Fruit fly (Drosophila melanogaster) whole organism, embryonic: ENCODE data around the gene CG1628.

Experiments
- Adf1 ChIP-seq: fragments of 200-800 bp; sonication (Bioruptor generic); IDR thresholded peaks from 2 replicates; pipeline ENCODE4 v1.3.6; 2022; ENCODE audit warnings: missing biosample characterization, missing genetic modification characterization
- B-H1 ChIP-seq: fragments of 200-800 bp; sonication (Bioruptor generic); IDR thresholded peaks from 3 replicates; pipeline ENCODE4 v1.3.6; 2022; ENCODE audit warnings: missing biosample characterization, missing genetic modification characterization
- CG10979 ChIP-seq: fragments of 200-800 bp; sonication (Bioruptor generic); optimal IDR thresholded peaks from 2 replicates; lab custom pipeline; 2018; ENCODE audit warnings: missing biosample characterization, mild to moderate bottlenecking, missing genetic modification characterization, moderate library complexity
- CG16815 ChIP-seq: fragments of 200-800 bp; sonication (Bioruptor generic); optimal IDR thresholded peaks from 3 replicates; lab custom pipeline; 2017; ENCODE audit warnings: missing biosample characterization, mild to moderate bottlenecking, missing genetic modification characterization
- CG2678 ChIP-seq: fragments of 200-800 bp; sonication (Bioruptor generic); optimal IDR thresholded peaks from 3 replicates; lab custom pipeline; 2019; ENCODE audit warnings: missing biosample characterization, mild to moderate bottlenecking, missing genetic modification characterization, moderate library complexity
- CG32767 ChIP-seq: fragments of 200-800 bp; sonication (Bioruptor generic); IDR thresholded peaks from 2 replicates; pipeline ENCODE4 v1.3.6; 2022; ENCODE audit warnings: missing biosample characterization, missing genetic modification characterization
- CG3838 ChIP-seq: fragments of 200-800 bp; sonication (Bioruptor generic); optimal IDR thresholded peaks from 3 replicates; lab custom pipeline; 2016; ENCODE audit warnings: missing biosample characterization, missing genetic modification characterization
- CG4328 ChIP-seq: fragments of 200-800 bp; sonication (Bioruptor generic); optimal IDR thresholded peaks from 3 replicates; lab custom pipeline; 2017; ENCODE audit warnings: missing biosample characterization, missing genetic modification reagents, missing genetic modification characterization
- CG4404 ChIP-seq: fragments of 200-800 bp; sonication (Bioruptor generic); IDR thresholded peaks from 2 replicates; pipeline ENCODE4 v1.3.6; 2022; ENCODE audit warnings: missing biosample characterization, missing genetic modification characterization
- CG4707 ChIP-seq: fragments of 200-800 bp; sonication (Bioruptor generic); optimal IDR thresholded peaks from 2 replicates; lab custom pipeline; 2018; ENCODE audit warnings: missing biosample characterization, mild to moderate bottlenecking, missing genetic modification characterization, moderate library complexity
- CG6272 ChIP-seq: fragments of 200-800 bp; sonication (Bioruptor generic); IDR thresholded peaks from 2 replicates; pipeline ENCODE4 v1.3.6; 2022; ENCODE audit warnings: missing biosample characterization, missing genetic modification characterization
- CG8290 ChIP-seq, 3 experiments: fragments of 200-800 bp; sonication (Bioruptor generic); optimal IDR thresholded peaks; 2 replicates each; lab custom pipeline; 2016 to 2019; ENCODE audit warnings: missing biosample characterization in 3 of 3, missing genetic modification characterization in 3 of 3, mild to moderate bottlenecking in 2 of 3, moderate library complexity in 1 of 3
- CG8924 ChIP-seq: fragments of 200-800 bp; optimal IDR thresholded peaks from 3 replicates; lab custom pipeline; 2019; ENCODE audit warnings: missing biosample characterization, mild to moderate bottlenecking, missing genetic modification characterization, moderate library complexity
- D19A ChIP-seq: fragments of 200-800 bp; optimal IDR thresholded peaks from 3 replicates; lab custom pipeline; 2019; ENCODE audit warnings: missing biosample characterization, mild to moderate bottlenecking, missing genetic modification characterization, moderate library complexity
- Dek ChIP-seq: fragments of 200-800 bp; sonication (Bioruptor generic); optimal IDR thresholded peaks from 3 replicates; lab custom pipeline; 2019; ENCODE audit warnings: missing biosample characterization, mild to moderate bottlenecking, missing genetic modification characterization, moderate library complexity
- HLH54F ChIP-seq: fragments of 200-800 bp; sonication (Bioruptor generic); optimal IDR thresholded peaks from 3 replicates; lab custom pipeline; 2016; ENCODE audit warnings: missing biosample characterization, missing genetic modification characterization
- Hand ChIP-seq: fragments of 200-800 bp; sonication (Bioruptor generic); optimal IDR thresholded peaks from 2 replicates; lab custom pipeline; 2017; ENCODE audit warnings: mild to moderate bottlenecking, missing biosample characterization, missing genetic modification reagents, missing genetic modification characterization
- Hr78 ChIP-seq, 2 experiments: fragments of 200-800 bp in 1 of 2; fragments of >200 bp in 1 of 2; sonication (Bioruptor generic) in 1 of 2; optimal IDR thresholded peaks; 2 replicates each; lab custom pipeline; 2017 to 2019; ENCODE audit warnings: missing biosample characterization in 2 of 2, missing genetic modification characterization in 2 of 2, mild to moderate bottlenecking in 1 of 2, moderate library complexity in 1 of 2
- Lim3 ChIP-seq: fragments of 200-800 bp; sonication (Bioruptor generic); IDR thresholded peaks from 2 replicates; pipeline ENCODE4 v1.3.6; 2022; ENCODE audit warnings: missing biosample characterization, missing genetic modification characterization
- Mrtf ChIP-seq: fragments of 200-800 bp; sonication (Bioruptor generic); IDR thresholded peaks from 3 replicates; pipeline ENCODE4 v1.3.6; 2022; ENCODE audit warnings: missing biosample characterization, missing genetic modification characterization
- Stat92E ChIP-seq, 3 experiments: fragments of >200 bp in 2 of 3; fragments of 200-800 bp in 1 of 3; sonication (Bioruptor generic) in 1 of 3; optimal IDR thresholded peaks; 2 replicates each; lab custom pipeline; 2017 to 2019; ENCODE audit warnings: missing biosample characterization in 3 of 3, missing genetic modification characterization in 3 of 3, mild to moderate bottlenecking in 1 of 3, moderate library complexity in 1 of 3
- al ChIP-seq: fragments of 200-800 bp; sonication (Bioruptor generic); IDR thresholded peaks from 2 replicates; pipeline ENCODE4 v1.3.6; 2022; ENCODE audit warnings: missing biosample characterization, missing genetic modification characterization
- bbx ChIP-seq: fragments of 200-800 bp; sonication (Bioruptor generic); IDR thresholded peaks from 2 replicates; pipeline ENCODE4 v1.3.6; 2022; ENCODE audit warnings: missing biosample characterization, missing genetic modification characterization; ENCODE audit not compliant: partially characterized antibody
- ci ChIP-seq: fragments of 200-800 bp; sonication (Bioruptor generic); IDR thresholded peaks from 3 replicates; pipeline ENCODE4 v1.3.6; 2022; ENCODE audit warnings: missing biosample characterization, missing genetic modification characterization
- crol ChIP-seq: fragments of 200-800 bp; sonication (Bioruptor generic); IDR thresholded peaks from 2 replicates; pipeline ENCODE4 v1.3.6; 2022; ENCODE audit warnings: missing biosample characterization, missing genetic modification characterization
- dati ChIP-seq: fragments of 200-800 bp; sonication (Bioruptor generic); IDR thresholded peaks from 2 replicates; pipeline ENCODE4 v1.3.6; 2022; ENCODE audit warnings: missing biosample characterization, missing genetic modification characterization
- fd64A ChIP-seq: fragments of 200-800 bp; sonication (Bioruptor generic); optimal IDR thresholded peaks from 3 replicates; lab custom pipeline; 2018; ENCODE audit warnings: missing biosample characterization, mild to moderate bottlenecking, missing genetic modification characterization
- fd96Cb ChIP-seq: fragments of 200-800 bp; sonication (Bioruptor generic); optimal IDR thresholded peaks from 2 replicates; lab custom pipeline; 2018; ENCODE audit warnings: missing biosample characterization, mild to moderate bottlenecking, missing genetic modification characterization, moderate library complexity
- gsb ChIP-seq: fragments of 200-800 bp; sonication (Bioruptor generic); IDR thresholded peaks from 2 replicates; pipeline ENCODE4 v1.3.6; 2022; ENCODE audit warnings: missing biosample characterization, missing genetic modification characterization
- kni ChIP-seq: fragments of 200-800 bp; sonication (Bioruptor generic); optimal IDR thresholded peaks from 3 replicates; lab custom pipeline; 2017; ENCODE audit warnings: mild to moderate bottlenecking, missing biosample characterization, missing genetic modification reagents, missing genetic modification characterization
- lola ChIP-seq, 3 experiments: fragments of >200 bp in 2 of 3; fragments of 200-800 bp in 1 of 3; sonication (Bioruptor generic) in 1 of 3; optimal IDR thresholded peaks; 2 replicates each; lab custom pipeline; 2017 to 2019; ENCODE audit warnings: missing biosample characterization in 3 of 3, missing genetic modification characterization in 3 of 3, mild to moderate bottlenecking in 1 of 3, moderate library complexity in 1 of 3
- nmo ChIP-seq: fragments of 200-800 bp; sonication (Bioruptor generic); optimal IDR thresholded peaks from 2 replicates; lab custom pipeline; 2018; ENCODE audit warnings: missing biosample characterization, mild to moderate bottlenecking, missing genetic modification characterization, moderate library complexity
- otp ChIP-seq: fragments of 200-800 bp; sonication (Bioruptor generic); IDR thresholded peaks from 3 replicates; pipeline ENCODE4, ENCODE4 v1.3.6; 2022; ENCODE audit warnings: missing biosample characterization, missing genetic modification characterization
- pan ChIP-seq, 4 experiments: fragments of >200 bp in 3 of 4; fragments of 200-800 bp in 1 of 4; sonication (Bioruptor generic) in 1 of 4; optimal IDR thresholded peaks in 3 of 4; IDR thresholded peaks in 1 of 4; 2 replicates each; pipeline versions ENCODE4 v1.3.6 to Lab custom; 2017 to 2022; ENCODE audit warnings: missing biosample characterization in 2 of 4, missing genetic modification characterization in 2 of 4, mixed read lengths in 1 of 4
- pfk ChIP-seq: fragments of 200-800 bp; sonication (Bioruptor generic); optimal IDR thresholded peaks from 2 replicates; lab custom pipeline; 2018; ENCODE audit warnings: missing biosample characterization, mild to moderate bottlenecking, missing genetic modification characterization, moderate library complexity
- phol ChIP-seq: fragments of 200-800 bp; sonication (Bioruptor generic); optimal IDR thresholded peaks from 3 replicates; lab custom pipeline; 2018; ENCODE audit warnings: missing biosample characterization, mild to moderate bottlenecking, missing genetic modification characterization, moderate library complexity
- pita ChIP-seq: fragments of 200-800 bp; sonication (Bioruptor generic); optimal IDR thresholded peaks from 2 replicates; lab custom pipeline; 2017; ENCODE audit warnings: missing biosample characterization, mild to moderate bottlenecking, missing genetic modification characterization
- shn ChIP-seq: fragments of 200-800 bp; sonication (Bioruptor generic); optimal IDR thresholded peaks from 3 replicates; lab custom pipeline; 2016; ENCODE audit warnings: missing biosample characterization, missing genetic modification characterization
- sim ChIP-seq: fragments of 200-800 bp; sonication (Bioruptor generic); IDR thresholded peaks from 2 replicates; pipeline ENCODE4 v1.3.6; 2022; ENCODE audit warnings: missing biosample characterization, missing genetic modification characterization
- sqz ChIP-seq: fragments of 200-800 bp; sonication (Bioruptor generic); optimal IDR thresholded peaks from 3 replicates; lab custom pipeline; 2018; ENCODE audit warnings: missing biosample characterization, mild to moderate bottlenecking, missing genetic modification characterization
- unpg ChIP-seq: fragments of 200-800 bp; sonication (Bioruptor generic); optimal IDR thresholded peaks from 3 replicates; lab custom pipeline; 2018; ENCODE audit warnings: missing biosample characterization, mild to moderate bottlenecking, missing genetic modification characterization, moderate library complexity
- z ChIP-seq: fragments of 200-800 bp; sonication (Bioruptor generic); IDR thresholded peaks from 3 replicates; pipeline ENCODE4 v1.3.6; 2022; ENCODE audit warnings: missing biosample characterization, missing genetic modification characterization

CG1628 gene

dm6 chrX:10557432-10557831, 45.1 kb downstream of the CG1628 start (continued):
- TF ChIP-seq CG8290 (GFP tag; optimal IDR thresholded peaks at IDR 0.05; lab: Kevin White, UChicago) (no peak), CG8290 (tag; optimal IDR thresholded peaks at IDR 0.05; lab: Kevin White, UChicago) (no peak), D19A (tag; lab: Kevin White, UChicago) (peak; percentile 63), CG32767 (GFP tag; lab: Robert Waterston, UW) (no peak), CG6272 (GFP tag; lab: Robert Waterston, UW) (peak; percentile 11; the same call in 1 of the 2 replicates), Lim3 (no peak), gsb (GFP tag; lab: Robert Waterston, UW) (no peak), kni (GFP tag; lab: Kevin White, UChicago) (no peak), CG3838 (GFP tag; lab: Kevin White, UChicago) (no peak), otp (GFP tag; lab: Robert Waterston, UW) (peak; percentile 51; the same call in 1 of the 3 replicates), crol (GFP tag; lab: Robert Waterston, UW) (no peak), Mrtf (GFP tag; lab: Robert Waterston, UW) (no peak), dati (GFP tag; lab: Robert Waterston, UW) (no peak), phol (tag; lab: Kevin White, UChicago) (peak; percentile 57), CG2678 (peak; percentile 63), unpg (GFP tag; lab: Kevin White, UChicago) (peak; percentile 56), CG4328 (GFP tag; lab: Kevin White, UChicago) (no peak), lola (GFP tag; optimal IDR thresholded peaks at IDR 0.05; lab: Kevin White, UChicago) (peak in 1 of 3 experiments; percentile 34), shn (GFP tag; lab: Kevin White, UChicago) (no peak), HLH54F (no peak), pan (optimal IDR thresholded peaks at IDR 0.05; lab: Kevin White, UChicago) (no peak), pan (GFP tag; optimal IDR thresholded peaks at IDR 0.05 in 1 of 2, IDR thresholded peaks at IDR 0.05 in 1 of 2) (peak in 1 of 2 experiments; percentile 19), bbx (GFP tag; lab: Robert Waterston, UW) (no peak), Dek (tag; lab: Kevin White, UChicago) (no peak), sim (GFP tag; lab: Robert Waterston, UW) (no peak), CG4707 (GFP tag; lab: Kevin White, UChicago) (peak; percentile 0), Adf1 (GFP tag; lab: Robert Waterston, UW) (no peak), al (GFP tag; lab: Robert Waterston, UW) (no peak), pita (GFP tag; lab: Kevin White, UChicago) (no peak), z (GFP tag; lab: Robert Waterston, UW) (no peak), CG10979 (peak; percentile 70), pfk (GFP tag; lab: Kevin White, UChicago) (no peak), Hand (GFP tag; lab: Kevin White, UChicago) (no peak), B-H1 (GFP tag; lab: Robert Waterston, UW) (no peak), CG16815 (GFP tag; lab: Kevin White, UChicago) (no peak), ci (GFP tag; lab: Robert Waterston, UW) (peak; percentile 53; the same call in 2 of the 3 replicates), Stat92E (GFP tag; optimal IDR thresholded peaks at IDR 0.05; lab: Kevin White, UChicago) (no peak), sqz (GFP tag; lab: Kevin White, UChicago) (no peak), CG8924 (tag; lab: Kevin White, UChicago) (peak; percentile 33), fd64A (GFP tag; lab: Kevin White, UChicago) (no peak), Hr78 (GFP tag; optimal IDR thresholded peaks at IDR 0.05; lab: Kevin White, UChicago) (peak in 1 of 2 experiments; percentile 7), CG4404 (peak; percentile 32; the same call in 1 of the 2 replicates), fd96Cb (tag; lab: Kevin White, UChicago) (peak; percentile 62), nmo (GFP tag; lab: Kevin White, UChicago) (peak; percentile 49)
